Worm (Caenorhabditis elegans): ENCODE data around the gene C18G1.6.

DNA sequence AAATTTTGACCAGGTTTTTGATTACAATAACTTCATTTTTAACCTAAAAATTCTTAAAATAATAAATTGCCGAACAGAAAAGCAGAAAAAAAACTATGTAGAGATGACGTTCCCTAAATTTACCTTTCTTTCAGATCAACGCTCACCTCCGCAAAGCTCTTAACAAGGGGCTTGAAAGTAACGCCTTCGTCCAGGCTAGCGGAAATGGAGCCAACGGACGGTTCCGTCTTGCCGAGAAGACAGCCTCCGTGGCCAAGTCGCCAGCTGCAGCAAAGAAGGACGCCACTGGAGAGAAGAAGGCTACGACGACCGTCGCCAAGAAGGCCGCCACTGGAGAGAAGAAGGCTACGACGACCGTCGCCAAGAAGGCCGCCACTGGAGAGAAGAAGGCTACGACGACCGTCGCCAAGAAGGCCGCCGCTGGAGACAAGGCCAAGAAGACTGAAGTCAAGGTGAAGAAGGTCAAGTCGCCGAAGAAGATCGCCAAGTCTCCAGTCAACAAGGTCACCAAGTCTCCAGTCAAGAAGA lies 4.4 kb downstream of the C18G1.6 start:
- TF ChIP-seq lim-6 (tag; optimal IDR thresholded peaks at IDR 0.05) = no peak
- TF ChIP-seq zip-5 (tag; optimal IDR thresholded peaks at IDR 0.05) = no peak
- no peak for TF ChIP-seq Y22D7AL.16 (tag; optimal IDR thresholded peaks at IDR 0.05)
- no peak for TF ChIP-seq K09A11.1 (tag; optimal IDR thresholded peaks at IDR 0.05; ENCODE audit: insufficient read depth)
- TF ChIP-seq nfya-1 (tag; optimal IDR thresholded peaks at IDR 0.05) = no peak
- no peak for TF ChIP-seq ets-4 (tag; optimal IDR thresholded peaks at IDR 0.05)
